Worm (Caenorhabditis elegans): Measurements from ENCODE around the gene B0244.5.

Gene B0244.5

DNA sequence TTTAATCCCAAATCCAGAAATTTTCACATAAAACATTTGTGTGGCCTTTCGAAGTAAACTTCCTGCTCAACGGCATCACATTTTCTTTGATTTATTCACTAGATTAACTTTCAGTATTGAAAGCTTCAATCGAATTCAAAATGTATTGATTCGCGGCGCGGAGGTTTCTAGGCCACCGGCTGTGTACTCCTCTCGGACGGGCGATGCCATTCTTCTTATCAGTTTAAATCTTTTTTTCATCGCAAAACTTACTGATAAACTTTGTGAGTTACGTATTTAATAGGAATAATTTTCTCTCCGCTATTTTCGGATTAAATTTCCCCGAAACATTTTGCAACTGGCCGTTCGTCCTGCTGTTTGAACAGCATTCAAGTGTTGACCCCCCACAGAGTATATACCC is 22.8 kb upstream of the B0244.5 start (continued):
- TF ChIP-seq efl-3 (GFP tag; optimal IDR thresholded peaks at IDR 0.05), result peak; percentile 37
- no peak for TF ChIP-seq hpl-2 (GFP tag; optimal IDR thresholded peaks at IDR 0.05)
- no peak for TF ChIP-seq ceh-63 (GFP tag; optimal IDR thresholded peaks at IDR 0.05)
- TF ChIP-seq unc-98 (GFP tag; IDR thresholded peaks at IDR 0.05), result no peak; the same call in 1 of the 2 replicates
- peak; percentile 94 for TF ChIP-seq lir-3 (tag; optimal IDR thresholded peaks at IDR 0.05; ENCODE audit: poor library complexity)
- peak; percentile 4 for TF ChIP-seq lin-15B (tag; optimal IDR thresholded peaks at IDR 0.05)
- peak; percentile 73 to 76 for TF ChIP-seq lsy-2 (tag; optimal IDR thresholded peaks at IDR 0.05)
- peak; percentile 65 for TF ChIP-seq grh-1 (GFP tag; IDR thresholded peaks at IDR 0.05)
- peak; percentile 85 for TF ChIP-seq nhr-19 (GFP tag; conservative IDR thresholded peaks at IDR 0.05)
- peak; percentile 91 to 93 for TF ChIP-seq efl-1 (optimal IDR thresholded peaks at IDR 0.05)
- peak; percentile 90 to 99 for TF ChIP-seq efl-1 (GFP tag; optimal IDR thresholded peaks at IDR 0.05 in 1 of 2)
- TF ChIP-seq elt-3 (tag; optimal IDR thresholded peaks at IDR 0.05), result peak in 3 of 6 experiments; percentile 5 to 68 (median 33)
- no peak for TF ChIP-seq nhr-76 (tag; optimal IDR thresholded peaks at IDR 0.05)
- no peak for TF ChIP-seq pqm-1 (tag; optimal IDR thresholded peaks at IDR 0.05)
- TF ChIP-seq mdl-1 (tag; optimal IDR thresholded peaks at IDR 0.05), result peak in 1 of 2 experiments; percentile 21
- no peak for TF ChIP-seq blmp-1 (tag; optimal IDR thresholded peaks at IDR 0.05)
- TF ChIP-seq skn-1 (tag; optimal IDR thresholded peaks at IDR 0.05), result peak; percentile 52
- TF ChIP-seq sptf-1 (tag; optimal IDR thresholded peaks at IDR 0.05), result no peak
- no peak for TF ChIP-seq ceh-88 (GFP tag; IDR thresholded peaks at IDR 0.05)
- TF ChIP-seq nhr-77 (tag; optimal IDR thresholded peaks at IDR 0.05), result peak; percentile 22
- TF ChIP-seq fos-1 (tag; optimal IDR thresholded peaks at IDR 0.05), result peak; percentile 28
- peak; percentile 34 for TF ChIP-seq fkh-10 (GFP tag; optimal IDR thresholded peaks at IDR 0.05)
- TF ChIP-seq tbx-2 (tag; optimal IDR thresholded peaks at IDR 0.05), result peak; percentile 87
- TF ChIP-seq aly-2 (tag; optimal IDR thresholded peaks at IDR 0.05), result no peak
- TF ChIP-seq egl-13 (tag; optimal IDR thresholded peaks at IDR 0.05), result peak; percentile 80
- TF ChIP-seq aha-1 (tag; optimal IDR thresholded peaks at IDR 0.05), result no peak
- TF ChIP-seq nhr-85 (tag), result peak; percentile 89
- TF ChIP-seq F16B12.6 (tag; optimal IDR thresholded peaks at IDR 0.05), result no peak
- TF ChIP-seq fkh-8 (tag; optimal IDR thresholded peaks at IDR 0.05), result peak; percentile 55
- peak; percentile 60 for TF ChIP-seq mab-9 (GFP tag; IDR thresholded peaks at IDR 0.05)
- TF ChIP-seq nhr-12 (tag; optimal IDR thresholded peaks at IDR 0.05), result no peak
- peak; percentile 69 for TF ChIP-seq ztf-4 (tag; optimal IDR thresholded peaks at IDR 0.05)
- TF ChIP-seq zip-4 (GFP tag; optimal IDR thresholded peaks at IDR 0.05), result peak; percentile 51

DNA sequence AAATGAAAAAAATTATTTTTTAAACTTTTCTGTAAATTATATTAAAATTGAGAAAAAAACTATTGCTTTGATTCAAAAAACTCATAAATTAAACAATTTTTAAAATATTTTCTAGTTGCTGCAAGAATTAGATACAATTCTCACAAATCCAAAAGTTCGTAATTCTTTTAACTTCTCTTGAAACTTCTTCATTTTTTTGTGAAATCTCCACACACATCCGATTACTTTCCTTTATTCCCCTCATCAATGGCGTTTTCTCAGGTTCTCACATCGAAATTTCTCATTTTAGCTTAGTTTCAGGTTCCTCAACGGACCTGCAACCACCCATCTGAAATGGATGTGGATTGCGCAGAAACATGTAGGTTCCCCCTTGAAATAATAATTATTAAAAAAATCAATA is 22.1 kb upstream of the B0244.5 start, which contains the start of gene wrm-1:
wrm-1 (plus strand) TSS at position 301 of the 400 bp plus-strand sequence.
- no peak for TF ChIP-seq tbx-2 (tag; optimal IDR thresholded peaks at IDR 0.05)
- TF ChIP-seq pax-3 (tag; optimal IDR thresholded peaks at IDR 0.05), result no peak
- no peak for TF ChIP-seq Y116A8C.19 (tag; optimal IDR thresholded peaks at IDR 0.05; ENCODE audit: borderline replicate concordance)
- TF ChIP-seq mef-2 (tag; optimal IDR thresholded peaks at IDR 0.05), result no peak
- TF ChIP-seq efl-1 (optimal IDR thresholded peaks at IDR 0.05), result no peak
- TF ChIP-seq efl-1 (GFP tag; optimal IDR thresholded peaks at IDR 0.05 in 1 of 2), result no peak
- TF ChIP-seq unc-98 (GFP tag; IDR thresholded peaks at IDR 0.05), result no peak
- no peak for TF ChIP-seq lin-14 (GFP tag; optimal IDR thresholded peaks at IDR 0.05)
- no peak for TF ChIP-seq nhr-11 (tag; optimal IDR thresholded peaks at IDR 0.05)
- TF ChIP-seq F16B12.6 (tag; optimal IDR thresholded peaks at IDR 0.05), result no peak
- TF ChIP-seq ztf-4 (tag; optimal IDR thresholded peaks at IDR 0.05), result no peak
- no peak for TF ChIP-seq jun-1 (tag; optimal IDR thresholded peaks at IDR 0.05)
- TF ChIP-seq ceh-82 (tag; optimal IDR thresholded peaks at IDR 0.05), result no peak
- no peak for TF ChIP-seq C16A3.4 (tag; optimal IDR thresholded peaks at IDR 0.05)
- TF ChIP-seq ces-1 (GFP tag; optimal IDR thresholded peaks at IDR 0.05), result no peak
- no peak for TF ChIP-seq ama-1 (optimal IDR thresholded peaks at IDR 0.05)
- no peak for TF ChIP-seq egl-27 (tag; optimal IDR thresholded peaks at IDR 0.05)
- no peak for TF ChIP-seq lin-39 (tag; optimal IDR thresholded peaks at IDR 0.05)
